Worm (Caenorhabditis elegans) whole organism, L1 larva: ENCODE results near the gene tos-1.

Source experiments
- ceh-88 ChIP-seq: fragments of 200-800 bp; sonication (Bioruptor generic); IDR thresholded peaks from 2 replicates; pipeline ENCODE4 v1.3.6; 2022; ENCODE audit warnings: missing genetic modification characterization, missing compliant biosample characterization
- ets-5 ChIP-seq: fragments of 200-800 bp; sonication (Bioruptor generic); IDR thresholded peaks from 2 replicates; pipeline ENCODE4 v1.3.6; 2022; ENCODE audit warnings: missing genetic modification characterization, missing compliant biosample characterization
- fkh-10 ChIP-seq: sonication (generic microtip); optimal IDR thresholded peaks from 2 replicates; lab custom pipeline; 2017; ENCODE audit warnings: missing biosample characterization, missing genetic modification reagents, missing genetic modification characterization
- fos-1 ChIP-seq: fragments of 150-350 bp; optimal IDR thresholded peaks from 2 replicates; lab custom pipeline; 2014; ENCODE audit warnings: missing biosample characterization, missing genetic modification characterization
- hpl-2 ChIP-seq: fragments of 150-350 bp; optimal IDR thresholded peaks from 2 replicates; lab custom pipeline; 2014; ENCODE audit warnings: missing biosample characterization, missing genetic modification reagents, missing genetic modification characterization
- lin-15B ChIP-seq: fragments of 150-350 bp; sonication (generic microtip); optimal IDR thresholded peaks from 3 replicates; lab custom pipeline; 2014; ENCODE audit warnings: missing biosample characterization, missing genetic modification characterization
- lin-39 ChIP-seq: fragments of 150-350 bp; optimal IDR thresholded peaks from 2 replicates; lab custom pipeline; 2014; ENCODE audit warnings: missing biosample characterization, missing genetic modification reagents, missing genetic modification characterization
- nhr-77 ChIP-seq: fragments of 150-350 bp; optimal IDR thresholded peaks from 2 replicates; lab custom pipeline; 2014; ENCODE audit warnings: missing biosample characterization, missing genetic modification characterization
- pqm-1 ChIP-seq: sonication (generic microtip); optimal IDR thresholded peaks from 3 replicates; lab custom pipeline; 2017; ENCODE audit warnings: missing biosample characterization, missing genetic modification characterization
- skn-1 ChIP-seq: fragments of 150-350 bp; optimal IDR thresholded peaks from 2 replicates; lab custom pipeline; 2014; ENCODE audit warnings: missing biosample characterization, missing genetic modification characterization
- snpc-4 ChIP-seq: fragments of 150-350 bp; optimal IDR thresholded peaks from 2 replicates; lab custom pipeline; 2014; ENCODE audit warnings: missing biosample characterization, missing genetic modification characterization
- unc-62 ChIP-seq: fragments of 150-350 bp; optimal IDR thresholded peaks from 2 replicates; lab custom pipeline; 2014; ENCODE audit warnings: missing biosample characterization, missing genetic modification reagents, missing genetic modification characterization

DNA sequence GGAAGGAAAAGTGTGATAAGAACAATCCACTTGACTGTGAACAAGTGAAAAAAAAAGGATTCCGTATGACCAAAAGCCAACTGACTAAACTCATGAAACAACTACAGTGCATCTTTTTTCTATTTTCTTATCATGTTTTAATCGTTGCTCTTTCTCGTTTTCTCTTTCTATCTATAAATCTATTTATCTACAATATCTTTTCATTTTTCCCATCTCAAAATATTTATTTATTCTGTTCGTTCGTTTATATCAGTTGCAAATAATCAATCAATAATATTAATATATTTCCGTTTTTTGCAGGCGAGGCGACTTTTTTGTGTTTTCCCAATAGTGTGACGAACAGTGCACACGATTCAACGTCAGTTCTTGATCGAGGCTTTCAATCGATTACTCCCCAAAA is 46.7 kb downstream of the tos-1 start, which contains the start of gene F44A2.5:
- TF ChIP-seq unc-62: no peak
- TF ChIP-seq pqm-1: no peak
- no peak for TF ChIP-seq snpc-4 (tag; lab: Kevin White, UChicago)
- TF ChIP-seq ets-5 (GFP tag; lab: Robert Waterston, UW): no peak
- no peak for TF ChIP-seq lin-39 (tag; lab: Kevin White, UChicago)
- TF ChIP-seq nhr-77 (tag; lab: Kevin White, UChicago): no peak
- TF ChIP-seq fos-1: no peak
- no peak for TF ChIP-seq fkh-10 (GFP tag; lab: Kevin White, UChicago)
- TF ChIP-seq ceh-88: no peak
- no peak for TF ChIP-seq skn-1 (tag; lab: Kevin White, UChicago)
- TF ChIP-seq hpl-2 (GFP tag; lab: Kevin White, UChicago): no peak
- TF ChIP-seq lin-15B (tag; lab: Kevin White, UChicago): no peak
